Worm (Caenorhabditis elegans) whole organism, late embryonic: Measurements from ENCODE around the gene mrpl-28.

Experiments used
- C08G9.2 ChIP-seq: sonication (generic microtip); optimal IDR thresholded peaks from 2 replicates; lab custom pipeline; 2016; ENCODE audit warnings: mild to moderate bottlenecking, missing genetic modification characterization, moderate library complexity, missing compliant biosample characterization
- C38D4.7 ChIP-seq: fragments of 200-800 bp; sonication (Bioruptor generic); optimal IDR thresholded peaks from 2 replicates; lab custom pipeline; 2018; ENCODE audit warnings: mild to moderate bottlenecking, missing genetic modification characterization, moderate library complexity, missing compliant biosample characterization
- F13H6.1 ChIP-seq: sonication (generic microtip); optimal IDR thresholded peaks from 2 replicates; lab custom pipeline; 2016; ENCODE audit warnings: missing genetic modification characterization, missing compliant biosample characterization
- K09A11.1 ChIP-seq: sonication (generic microtip); optimal IDR thresholded peaks from 2 replicates; lab custom pipeline; 2017; ENCODE audit warnings: antibody characterized with exemption, mild to moderate bottlenecking, missing genetic modification characterization, missing compliant biosample characterization; ENCODE audit not compliant: insufficient read depth
- ama-1 ChIP-seq: fragments of 150-350 bp; optimal IDR thresholded peaks from 2 replicates; lab custom pipeline; 2014
- ceh-30 ChIP-seq: fragments of 150-350 bp; optimal IDR thresholded peaks from 2 replicates; lab custom pipeline; 2014; ENCODE audit warnings: missing biosample characterization, missing genetic modification characterization
- ceh-9 ChIP-seq: sonication (generic microtip); optimal IDR thresholded peaks from 2 replicates; lab custom pipeline; 2016; ENCODE audit warnings: mild to moderate bottlenecking, missing genetic modification characterization, inconsistent platforms, missing compliant biosample characterization
- dve-1 ChIP-seq: sonication (generic microtip); optimal IDR thresholded peaks from 2 replicates; lab custom pipeline; 2017; ENCODE audit warnings: antibody characterized with exemption, mild to moderate bottlenecking, missing genetic modification characterization, missing compliant biosample characterization
- elt-2 ChIP-seq: sonication (generic microtip); optimal IDR thresholded peaks from 2 replicates; lab custom pipeline; 2016; ENCODE audit warnings: missing genetic modification reagents, missing genetic modification characterization, missing compliant biosample characterization
- eyg-1 ChIP-seq: sonication (generic microtip); optimal IDR thresholded peaks from 2 replicates; lab custom pipeline; 2016; ENCODE audit warnings: missing genotype, missing genetic modification characterization, missing compliant biosample characterization
- fax-1 ChIP-seq: sonication (generic microtip); optimal IDR thresholded peaks from 2 replicates; lab custom pipeline; 2016; ENCODE audit warnings: missing genotype, missing genetic modification characterization, missing compliant biosample characterization
- fkh-10 ChIP-seq: fragments of 150-350 bp; optimal IDR thresholded peaks from 2 replicates; lab custom pipeline; 2014; ENCODE audit warnings: missing biosample characterization, missing genetic modification reagents, missing genetic modification characterization
- hlh-13 ChIP-seq: fragments of 200-800 bp; sonication (Bioruptor generic); optimal IDR thresholded peaks from 2 replicates; lab custom pipeline; 2018; ENCODE audit warnings: mild to moderate bottlenecking, missing genetic modification characterization, missing compliant biosample characterization
- hlh-8 ChIP-seq: sonication (generic microtip); optimal IDR thresholded peaks from 2 replicates; lab custom pipeline; 2016; ENCODE audit warnings: missing genotype, missing genetic modification characterization, missing compliant biosample characterization
- lin-11 ChIP-seq: fragments of 200-800 bp; sonication (Bioruptor generic); optimal IDR thresholded peaks from 2 replicates; lab custom pipeline; 2018; ENCODE audit warnings: mild to moderate bottlenecking, missing genetic modification characterization, missing compliant biosample characterization
- mec-3 ChIP-seq: sonication (generic microtip); optimal IDR thresholded peaks from 2 replicates; lab custom pipeline; 2016; ENCODE audit warnings: borderline replicate concordance, missing genetic modification characterization, missing compliant biosample characterization
- nhr-11 ChIP-seq: fragments of 150-350 bp; optimal IDR thresholded peaks from 2 replicates; lab custom pipeline; 2014; ENCODE audit warnings: missing biosample characterization, missing genetic modification characterization
- pag-3 ChIP-seq: sonication (generic microtip); optimal IDR thresholded peaks from 2 replicates; lab custom pipeline; 2016; ENCODE audit warnings: missing compliant biosample characterization, missing genetic modification characterization, borderline replicate concordance
- pros-1 ChIP-seq: fragments of 150-350 bp; optimal IDR thresholded peaks from 2 replicates; lab custom pipeline; 2014; ENCODE audit warnings: missing biosample characterization, missing genetic modification reagents, missing genetic modification characterization
- tbx-2 ChIP-seq: sonication (generic microtip); optimal IDR thresholded peaks from 2 replicates; lab custom pipeline; 2016; ENCODE audit warnings: missing genetic modification characterization, missing compliant biosample characterization
- tbx-7 ChIP-seq: sonication (generic microtip); optimal IDR thresholded peaks from 2 replicates; lab custom pipeline; 2016; ENCODE audit warnings: missing genotype, missing genetic modification characterization, missing compliant biosample characterization
- ttx-3 ChIP-seq: sonication (generic microtip); optimal IDR thresholded peaks from 2 replicates; lab custom pipeline; 2016; ENCODE audit warnings: missing genetic modification reagents, missing genetic modification characterization, missing compliant biosample characterization
- unc-42 ChIP-seq: sonication (generic microtip); optimal IDR thresholded peaks from 2 replicates; lab custom pipeline; 2016; ENCODE audit warnings: missing genotype, missing genetic modification characterization, missing compliant biosample characterization
- zip-5 ChIP-seq: sonication (generic microtip); optimal IDR thresholded peaks from 2 replicates; lab custom pipeline; 2016; ENCODE audit warnings: missing genetic modification characterization, missing compliant biosample characterization

mrpl-28 gene

DNA sequence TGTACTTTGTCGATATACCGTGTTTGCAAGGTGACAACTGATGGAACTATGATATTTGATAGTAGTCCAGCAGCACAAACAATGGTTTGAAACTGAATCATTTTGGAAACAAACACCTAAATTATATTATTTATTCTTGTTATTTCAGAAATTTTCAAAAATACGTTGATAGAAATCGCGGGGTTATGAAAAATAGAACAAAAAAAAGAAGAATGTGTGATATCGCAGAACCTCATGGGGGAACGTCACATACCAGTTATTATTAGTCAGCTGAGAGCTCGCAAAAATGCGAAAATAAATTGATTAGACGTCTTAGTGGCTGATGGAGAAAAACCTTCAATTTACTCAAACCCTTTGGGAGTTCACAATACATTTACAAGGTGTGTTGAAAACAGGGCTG is 33.2 kb upstream of the mrpl-28 start, which contains the start of gene T01D1.5:
Gene T01D1.5, minus strand, starts transcription at position 101 of the 400 bp plus-strand sequence.
- TF ChIP-seq F13H6.1 (tag; lab: Kevin White, UChicago) = no peak
- TF ChIP-seq ceh-30 (tag; lab: Kevin White, UChicago) = no peak
- no peak for TF ChIP-seq fkh-10 (GFP tag; lab: Kevin White, UChicago)

DNA sequence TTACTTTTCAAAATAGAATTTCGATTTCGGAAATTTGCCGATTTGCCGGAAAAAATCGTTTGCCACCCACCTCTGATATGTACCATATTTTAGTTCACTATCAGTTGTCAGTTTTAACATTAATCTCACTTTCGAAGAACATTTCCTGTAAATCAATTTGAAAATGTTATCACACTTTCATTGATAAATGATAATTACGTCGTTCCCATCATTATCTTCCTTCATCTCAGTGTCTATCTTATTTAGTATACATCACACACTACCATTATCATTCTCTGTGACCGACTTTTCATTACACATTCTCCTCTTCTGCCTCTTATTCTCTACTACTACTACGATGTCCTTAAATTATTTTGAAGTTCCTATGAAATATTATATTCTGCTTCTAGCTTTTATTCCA is 30.7 kb upstream of the mrpl-28 start, which contains the start of gene T01D1.8:
Gene T01D1.8, plus strand, starts transcription at position 236 of the 400 bp plus-strand sequence.
- TF ChIP-seq elt-2 (tag; lab: Kevin White, UChicago) (peak; percentile 70), tbx-7 (tag; lab: Kevin White, UChicago) (no peak), ama-1 (lab: Kevin White, UChicago) (no peak), ttx-3 (tag; lab: Kevin White, UChicago) (no peak)
- TF ChIP-seq, all 69 proteins: peak for 1

DNA sequence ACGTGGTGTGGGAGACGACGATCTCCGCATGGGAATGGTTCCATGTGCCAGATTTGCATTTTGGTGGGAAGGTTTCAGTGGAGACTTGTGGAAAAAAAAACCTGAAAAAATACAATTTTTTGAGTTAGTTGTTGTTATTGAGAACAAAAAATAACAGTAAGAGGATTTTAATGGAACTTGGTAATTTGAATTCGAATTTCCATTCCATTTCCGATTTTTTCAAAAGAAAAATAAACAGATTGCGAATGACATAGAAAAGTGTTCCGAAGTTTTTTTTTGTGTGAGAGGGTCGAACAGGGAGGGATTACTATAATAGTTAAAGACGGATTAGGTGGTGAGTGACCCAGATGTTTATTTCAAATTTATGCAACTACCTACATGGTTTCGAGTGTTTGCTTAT is 23.2 kb upstream of the mrpl-28 start, which contains the start of gene T01D1.4:
Gene T01D1.4, minus strand, starts transcription at position 101 of the 400 bp plus-strand sequence.
- no peak for TF ChIP-seq ceh-9 (tag; lab: Kevin White, UChicago)

DNA sequence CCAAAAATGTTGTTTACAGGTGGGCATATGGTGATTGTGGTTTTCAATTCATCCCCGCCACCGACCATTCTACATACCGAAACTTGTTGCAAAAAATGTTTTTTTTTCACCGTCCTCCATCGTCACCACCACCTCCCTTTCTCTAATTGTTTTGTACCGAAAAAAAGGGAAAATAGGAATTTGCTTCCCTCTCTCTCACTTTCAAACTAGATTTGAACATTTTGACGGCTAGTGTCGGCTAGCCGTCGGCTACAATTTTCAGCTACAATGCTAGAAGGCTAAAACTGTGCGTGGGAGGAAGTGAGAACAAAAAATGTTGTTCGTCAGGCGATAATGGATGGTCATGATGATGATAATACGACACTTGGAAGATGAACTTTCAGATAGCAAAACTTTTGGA is 22.3 kb upstream of the mrpl-28 start:
- no peak for TF ChIP-seq zip-5
- no peak for TF ChIP-seq fkh-10 (GFP tag; lab: Kevin White, UChicago)
- no peak for TF ChIP-seq nhr-11 (tag; lab: Kevin White, UChicago)
- TF ChIP-seq mec-3 (tag; lab: Kevin White, UChicago) = no peak
- no peak for TF ChIP-seq tbx-2 (tag; lab: Kevin White, UChicago)
- TF ChIP-seq eyg-1 = no peak
- TF ChIP-seq elt-2 (tag; lab: Kevin White, UChicago) = no peak

DNA sequence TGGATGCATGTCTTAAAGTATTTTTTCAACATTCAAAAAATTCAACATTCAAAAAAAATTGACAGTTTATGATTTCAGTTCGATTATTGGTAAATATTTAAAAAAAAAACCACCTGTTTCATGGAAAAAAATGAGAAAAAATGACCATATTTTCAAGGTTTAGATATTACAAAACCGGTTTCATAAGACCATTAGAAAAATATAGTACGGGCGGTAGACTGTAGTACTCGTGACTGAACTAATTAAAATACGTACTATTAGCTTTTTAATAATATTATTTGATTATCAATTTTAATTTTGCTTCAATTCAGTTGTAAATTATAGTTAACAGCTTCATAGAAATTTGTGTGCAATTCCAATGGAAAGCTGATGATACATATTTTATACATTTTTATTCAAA is 20.8 kb upstream of the mrpl-28 start:
- TF ChIP-seq K09A11.1 (tag; lab: Kevin White, UChicago) (no peak), elt-2 (tag; lab: Kevin White, UChicago) (no peak)

DNA sequence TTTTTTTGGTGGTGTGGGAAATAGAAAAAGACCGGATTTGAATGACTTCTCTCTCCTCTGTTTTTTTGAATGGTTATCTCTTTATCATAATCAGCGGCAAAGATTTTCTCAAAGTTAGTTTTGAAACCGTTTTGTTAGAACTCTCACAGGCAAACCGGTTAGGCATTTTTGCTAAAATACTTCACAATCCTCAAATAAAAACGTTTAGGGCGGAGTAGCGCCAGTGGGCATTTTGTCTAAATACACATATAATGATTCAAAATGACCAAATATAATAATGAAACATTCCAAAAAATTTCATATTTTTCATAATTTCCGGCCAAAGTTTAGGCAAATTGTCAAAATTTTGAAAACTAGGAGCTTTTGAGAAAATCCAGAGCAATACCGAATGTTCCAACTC is 20.1 kb upstream of the mrpl-28 start, which contains the start of gene T01D1.3:
Gene T01D1.3, minus strand, starts transcription at position 101 of the 400 bp plus-strand sequence.
- TF ChIP-seq lin-11 (tag; lab: Kevin White, UChicago) (no peak), pros-1 (no peak), C08G9.2 (tag; lab: Kevin White, UChicago) (no peak), hlh-8 (tag; lab: Kevin White, UChicago) (no peak), C38D4.7 (GFP tag; lab: Kevin White, UChicago) (no peak)

DNA sequence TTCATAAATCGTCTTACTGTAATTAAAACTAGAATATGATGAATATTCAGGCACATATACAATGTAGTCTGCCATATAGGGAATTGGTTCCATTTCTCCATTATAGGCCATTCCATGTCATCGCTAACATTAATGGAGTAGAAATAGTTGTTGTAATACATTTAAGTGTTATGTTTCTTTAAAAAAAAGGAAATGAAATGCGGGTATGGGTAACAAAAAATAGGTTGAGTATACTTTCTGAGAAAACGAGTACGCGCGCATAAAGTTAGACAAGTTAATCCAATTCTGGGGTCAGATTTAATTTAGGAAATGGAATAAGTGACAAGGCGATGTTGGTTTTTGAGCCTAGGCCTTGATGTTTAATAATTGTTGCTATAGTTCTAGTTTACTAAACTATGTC is 17.9 kb upstream of the mrpl-28 start, which contains the start of gene T01D1.7:
Gene T01D1.7, minus strand, starts transcription at position 101 of the 400 bp plus-strand sequence.
- TF ChIP-seq hlh-13 (GFP tag; lab: Kevin White, UChicago) (no peak), unc-42 (tag; lab: Kevin White, UChicago) (peak; percentile 42)
- TF ChIP-seq, all 69 proteins: peak for 1

DNA sequence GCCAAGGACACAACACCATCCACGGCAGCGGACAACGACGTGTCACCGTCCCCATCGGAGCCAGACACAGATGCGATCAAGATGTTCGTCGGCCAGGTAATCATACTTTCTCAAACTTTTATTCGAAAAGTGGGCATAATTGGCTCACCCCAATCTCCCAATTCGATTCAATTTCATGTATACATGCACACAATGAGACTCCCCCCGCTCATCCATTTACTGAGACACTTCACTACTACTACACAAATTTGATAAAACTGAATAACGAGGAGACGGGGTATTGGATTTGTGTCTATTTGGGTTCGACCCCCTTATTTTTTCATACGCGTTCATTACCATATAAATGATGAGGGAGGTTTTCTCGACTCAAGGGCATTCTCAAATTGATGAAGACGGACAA is 7.4 kb upstream of the mrpl-28 start:
- TF ChIP-seq unc-42 (tag; lab: Kevin White, UChicago) (peak; percentile 97), dve-1 (no peak)
- TF ChIP-seq, all 69 proteins: peak for 1

DNA sequence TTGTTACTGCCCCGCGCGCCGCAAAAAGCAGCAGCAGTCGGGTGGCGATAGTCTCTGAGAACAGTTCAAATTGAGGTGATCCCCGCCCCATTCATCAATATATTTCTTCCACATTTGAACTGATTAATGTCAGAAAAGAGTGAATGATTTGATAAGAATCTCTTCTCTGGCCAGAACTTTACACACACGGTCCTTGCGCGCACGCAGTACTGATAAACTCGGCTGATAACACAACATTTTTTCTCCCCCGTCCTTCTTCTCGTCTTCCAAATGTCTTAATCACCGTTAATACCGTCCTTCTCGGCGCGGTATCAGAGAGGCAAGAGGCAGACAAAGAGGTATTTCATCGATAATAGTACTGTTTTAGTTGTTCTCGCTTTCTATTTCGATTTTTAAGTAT is 6.4 kb upstream of the mrpl-28 start, which contains the start of gene etr-1:
Gene etr-1, plus strand, starts transcription at position 193 of the 400 bp plus-strand sequence.
- peak; percentile 98 for TF ChIP-seq elt-2 (tag; lab: Kevin White, UChicago)
- no peak for TF ChIP-seq pag-3
- no peak for TF ChIP-seq fax-1 (tag; lab: Kevin White, UChicago)
